Worm (Caenorhabditis elegans) whole organism, late embryonic: ENCODE measurements around the gene T05H10.4.

Experiments used
- T23F11.4 ChIP-seq: fragments of 200-800 bp; sonication (Bioruptor generic); optimal IDR thresholded peaks from 2 replicates; lab custom pipeline; 2018; ENCODE audit warnings: mild to moderate bottlenecking, missing genetic modification characterization, missing compliant biosample characterization
- dve-1 ChIP-seq: sonication (generic microtip); optimal IDR thresholded peaks from 2 replicates; lab custom pipeline; 2017; ENCODE audit warnings: antibody characterized with exemption, mild to moderate bottlenecking, missing genetic modification characterization, missing compliant biosample characterization
- elt-4 ChIP-seq: sonication (generic microtip); optimal IDR thresholded peaks from 2 replicates; lab custom pipeline; 2016; ENCODE audit warnings: missing genetic modification characterization, missing compliant biosample characterization
- hlh-30 ChIP-seq: sonication (generic microtip); optimal IDR thresholded peaks from 2 replicates; lab custom pipeline; 2017; ENCODE audit warnings: antibody characterized with exemption, missing genetic modification characterization, missing compliant biosample characterization; ENCODE audit not compliant: insufficient read depth
- madf-2 ChIP-seq: sonication (generic microtip); optimal IDR thresholded peaks from 2 replicates; lab custom pipeline; 2017; ENCODE audit warnings: missing genetic modification characterization, missing compliant biosample characterization
- nfya-1 ChIP-seq: sonication (generic microtip); optimal IDR thresholded peaks from 2 replicates; lab custom pipeline; 2017; ENCODE audit warnings: missing genetic modification characterization, mild to moderate bottlenecking, missing compliant biosample characterization, antibody characterized with exemption, moderate library complexity
- nhr-11 ChIP-seq: fragments of 150-350 bp; optimal IDR thresholded peaks from 2 replicates; lab custom pipeline; 2014; ENCODE audit warnings: missing biosample characterization, missing genetic modification characterization
- pha-4 ChIP-seq: fragments of 150-350 bp; optimal IDR thresholded peaks from 2 replicates; lab custom pipeline; 2018; ENCODE audit warnings: missing biosample characterization, missing genetic modification reagents, missing genetic modification characterization
- pqm-1 ChIP-seq: sonication (generic microtip); optimal IDR thresholded peaks from 2 replicates; lab custom pipeline; 2016; ENCODE audit warnings: missing genetic modification characterization, missing compliant biosample characterization
- unc-3 ChIP-seq, 2 experiments: fragments of 200-800 bp in 1 of 2; sonication (Bioruptor generic) in 1 of 2; sonication (generic microtip) in 1 of 2; conservative IDR thresholded peaks in 1 of 2; optimal IDR thresholded peaks in 1 of 2; 2 replicates each; pipeline versions ENCODE4 v1.3.6 to Lab custom; 2016 to 2022; ENCODE audit warnings: missing compliant biosample characterization in 2 of 2, missing genetic modification characterization in 2 of 2, missing genetic modification reagents in 1 of 2
- unc-86 ChIP-seq: sonication (generic microtip); optimal IDR thresholded peaks from 2 replicates; lab custom pipeline; 2016; ENCODE audit warnings: missing genetic modification characterization, missing compliant biosample characterization

- TF ChIP-seq pha-4 (tag; lab: Kevin White, UChicago) (no peak), dve-1 (tag; lab: Kevin White, UChicago) (no peak), nfya-1 (tag; lab: Kevin White, UChicago) (no peak), unc-3 (GFP tag; conservative IDR thresholded peaks at IDR 0.05; lab: Robert Waterston, UW) (no peak), unc-3 (tag; optimal IDR thresholded peaks at IDR 0.05; lab: Kevin White, UChicago) (no peak), hlh-30 (tag; lab: Kevin White, UChicago) (no peak), unc-86 (tag; lab: Kevin White, UChicago) (no peak), pqm-1 (tag; lab: Kevin White, UChicago) (no peak), nhr-11 (no peak), T23F11.4 (GFP tag; lab: Kevin White, UChicago) (no peak), madf-2 (tag; lab: Kevin White, UChicago) (no peak), elt-4 (tag; lab: Kevin White, UChicago) (no peak)
Observed at ce11 chrII:8078041-8078440, 25.1 kb downstream of the T05H10.4 start, which contains the start of gene K02C4.5.
